Worm (Caenorhabditis elegans): ENCODE results near the gene ZK892.5.

- TF ChIP-seq pha-4 (tag; optimal IDR thresholded peaks at IDR 0.05) (no peak), mep-1 (tag; optimal IDR thresholded peaks at IDR 0.05) (no peak), unc-62 (GFP tag; optimal IDR thresholded peaks at IDR 0.05) (no peak)
These were observed 8.0 kb downstream of the ZK892.5 start, which contains the start of gene lec-2 for ce11 chrII:10016013-10016412.

Data from whole organism, mixed stage, embryonic.